Fruit fly (Drosophila melanogaster) whole organism, pupa: ENCODE results near the gene pav.

Experiments
- CG17806 ChIP-seq: fragments of 200-800 bp; sonication (Bioruptor generic); optimal IDR thresholded peaks from 2 replicates; lab custom pipeline; 2018; ENCODE audit warnings: missing biosample characterization, mild to moderate bottlenecking, missing genetic modification characterization, moderate library complexity
- CG4496 ChIP-seq: fragments of 200-800 bp; sonication (Bioruptor generic); IDR thresholded peaks from 3 replicates; pipeline ENCODE4 v1.3.6; 2022; ENCODE audit warnings: missing biosample characterization, missing genetic modification characterization
- CG8159 ChIP-seq: fragments of 200-800 bp; sonication (Bioruptor generic); optimal IDR thresholded peaks from 3 replicates; lab custom pipeline; 2018; ENCODE audit warnings: missing biosample characterization, mild to moderate bottlenecking, missing genetic modification characterization, moderate library complexity

dm6 chr3L:4239442-4240322, 2.9 kb upstream of the pav start, which contains the start of gene Sqor:
- TF ChIP-seq CG17806 (tag; lab: Kevin White, UChicago) (peak; percentile 92), CG4496 (peak; percentile 96), CG8159 (peak; percentile 95)
